Fruit fly (Drosophila melanogaster): Measurements from ENCODE around the gene CG34178.

Gene CG34178

DNA sequence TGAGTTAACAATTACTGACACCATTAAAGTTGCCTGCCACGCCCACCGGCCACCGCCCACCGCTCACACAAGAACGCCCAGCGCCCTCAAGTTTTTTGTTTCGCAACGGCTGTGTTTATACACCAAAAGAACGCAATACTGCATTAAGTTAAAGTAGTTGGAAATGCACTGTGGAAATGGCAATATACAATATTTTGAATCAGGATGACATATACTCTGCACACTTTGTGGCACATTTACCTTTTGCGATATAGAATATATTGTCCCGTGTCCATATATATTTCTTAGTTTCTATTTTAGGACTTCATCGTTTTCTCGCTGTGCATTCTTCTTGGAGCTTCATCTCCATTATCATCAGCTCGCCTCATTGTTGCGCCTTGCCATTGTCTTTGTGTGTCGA lies 17.6 kb upstream of the CG34178 start (continued):
- TF ChIP-seq CG16779 (tag; optimal IDR thresholded peaks at IDR 0.05): no peak
- peak; percentile 27 for TF ChIP-seq CG6808 (GFP tag; optimal IDR thresholded peaks at IDR 0.05)
- TF ChIP-seq Ets96B (tag; optimal IDR thresholded peaks at IDR 0.05): peak; percentile 62
- TF ChIP-seq dsx (GFP tag; optimal IDR thresholded peaks at IDR 0.05; ENCODE audit: poor library complexity, severe bottlenecking): peak; percentile 32
- TF ChIP-seq pdm3 (GFP tag; optimal IDR thresholded peaks at IDR 0.05): peak; percentile 48
- peak; percentile 36; the same call in 1 of the 2 replicates for TF ChIP-seq CG15336 (GFP tag; IDR thresholded peaks at IDR 0.05)
- no peak for TF ChIP-seq vri (GFP tag; optimal IDR thresholded peaks at IDR 0.05)
- TF ChIP-seq CG9139 (GFP tag; optimal IDR thresholded peaks at IDR 0.05): no peak
- peak; percentile 23 for TF ChIP-seq acj6 (GFP tag; optimal IDR thresholded peaks at IDR 0.05)
- 0 out of 3 replicates have a peak, but pooled peaks have one; percentile 24 for TF ChIP-seq CG8119 (GFP tag; IDR thresholded peaks at IDR 0.05)
- TF ChIP-seq Sox102F (GFP tag; optimal IDR thresholded peaks at IDR 0.05): peak; percentile 25
- peak; percentile 40 for TF ChIP-seq net (GFP tag; optimal IDR thresholded peaks at IDR 0.05)
- TF ChIP-seq fkh (GFP tag; optimal IDR thresholded peaks at IDR 0.05): no peak
- peak; percentile 13 for TF ChIP-seq Smox (GFP tag; optimal IDR thresholded peaks at IDR 0.05)
- TF ChIP-seq Hr4 (GFP tag; optimal IDR thresholded peaks at IDR 0.05): peak; percentile 47
- TF ChIP-seq fd85E (GFP tag; optimal IDR thresholded peaks at IDR 0.05): no peak
- peak; percentile 31 for TF ChIP-seq spab (GFP tag; optimal IDR thresholded peaks at IDR 0.05)
- TF ChIP-seq CG6854 (GFP tag; optimal IDR thresholded peaks at IDR 0.05): no peak
- no peak for TF ChIP-seq Gug (GFP tag; IDR thresholded peaks at IDR 0.05)
- TF ChIP-seq CG10669 (GFP tag; optimal IDR thresholded peaks at IDR 0.05): peak; percentile 48
- TF ChIP-seq CG6792 (GFP tag; optimal IDR thresholded peaks at IDR 0.05): peak; percentile 26
- TF ChIP-seq CG3919 (GFP tag; optimal IDR thresholded peaks at IDR 0.05): peak; percentile 53
- TF ChIP-seq CG6276 (GFP tag; optimal IDR thresholded peaks at IDR 0.05): peak; percentile 17
- TF ChIP-seq lz (GFP tag; optimal IDR thresholded peaks at IDR 0.05): peak; percentile 10
- TF ChIP-seq eg (GFP tag; IDR thresholded peaks at IDR 0.05): peak; percentile 45; the same call in 1 of the 3 replicates
- TF ChIP-seq CG11294 (GFP tag; IDR thresholded peaks at IDR 0.05): no peak
- TF ChIP-seq Eip75B (GFP tag; optimal IDR thresholded peaks at IDR 0.05): peak; percentile 53
- peak; percentile 50 for TF ChIP-seq CG32006 (GFP tag; optimal IDR thresholded peaks at IDR 0.05)
- peak; percentile 35 for TF ChIP-seq Hr39 (GFP tag; optimal IDR thresholded peaks at IDR 0.05)
- peak; percentile 43 for TF ChIP-seq Sox14 (GFP tag; optimal IDR thresholded peaks at IDR 0.05)
- TF ChIP-seq CG7368 (GFP tag; optimal IDR thresholded peaks at IDR 0.05): peak; percentile 33
- peak; percentile 49; the same call in 1 of the 3 replicates for TF ChIP-seq CG6163 (GFP tag; IDR thresholded peaks at IDR 0.05)
- TF ChIP-seq Eip78C (GFP tag): peak; percentile 79
- TF ChIP-seq Sox15 (GFP tag; optimal IDR thresholded peaks at IDR 0.05): peak; percentile 6
- no peak for TF ChIP-seq Blimp-1 (GFP tag; optimal IDR thresholded peaks at IDR 0.05)
- no peak for TF ChIP-seq Hr38 (GFP tag; optimal IDR thresholded peaks at IDR 0.05)
- TF ChIP-seq CG31627 (GFP tag; optimal IDR thresholded peaks at IDR 0.05): peak; percentile 11
- TF ChIP-seq topi (GFP tag; optimal IDR thresholded peaks at IDR 0.05): peak; percentile 26

DNA sequence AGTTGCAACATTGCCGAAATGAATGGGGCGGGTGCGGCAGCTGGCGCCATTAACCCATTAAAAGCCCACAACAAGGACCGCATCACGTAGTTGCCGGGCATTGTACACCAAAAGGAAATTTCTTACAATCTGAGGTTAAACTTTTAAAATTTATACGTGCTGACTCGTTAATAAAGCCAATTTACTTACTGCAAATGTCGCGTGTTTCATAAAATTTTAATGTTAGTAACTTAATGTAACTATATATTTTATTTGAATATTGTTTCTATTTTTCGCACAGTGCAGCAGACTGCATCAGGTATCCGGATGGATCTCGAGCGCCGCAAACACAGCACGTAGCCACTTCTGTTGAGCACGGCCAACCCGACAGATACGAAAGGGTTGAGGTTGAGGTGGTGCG lies 16.8 kb upstream of the CG34178 start:
- TF ChIP-seq topi (GFP tag; optimal IDR thresholded peaks at IDR 0.05) (peak; percentile 20), OdsH (GFP tag; optimal IDR thresholded peaks at IDR 0.05) (peak; percentile 33), CG6792 (GFP tag; optimal IDR thresholded peaks at IDR 0.05) (peak; percentile 20), CG34406 (GFP tag; optimal IDR thresholded peaks at IDR 0.05) (peak; percentile 4), CG9139 (GFP tag; optimal IDR thresholded peaks at IDR 0.05) (peak; percentile 20), ss (GFP tag; optimal IDR thresholded peaks at IDR 0.05) (peak; percentile 24 to 60), CG16779 (tag; optimal IDR thresholded peaks at IDR 0.05) (peak; percentile 19), net (GFP tag; optimal IDR thresholded peaks at IDR 0.05) (no peak), CG32006 (GFP tag; optimal IDR thresholded peaks at IDR 0.05) (peak; percentile 51), Gug (GFP tag; IDR thresholded peaks at IDR 0.05) (0 out of 2 replicates have a peak, but pooled peaks have one; percentile 21), Sox15 (GFP tag; optimal IDR thresholded peaks at IDR 0.05) (no peak), Eip75B (GFP tag; optimal IDR thresholded peaks at IDR 0.05) (peak; percentile 33), fd59A (GFP tag; optimal IDR thresholded peaks at IDR 0.05) (peak; percentile 10), CG31627 (GFP tag; optimal IDR thresholded peaks at IDR 0.05) (no peak), Hr4 (GFP tag; optimal IDR thresholded peaks at IDR 0.05) (peak; percentile 28), CG11294 (GFP tag; IDR thresholded peaks at IDR 0.05) (no peak), CG15336 (GFP tag; IDR thresholded peaks at IDR 0.05) (peak; percentile 51), Lpt (GFP tag; optimal IDR thresholded peaks at IDR 0.05) (no peak), Ets96B (tag; optimal IDR thresholded peaks at IDR 0.05) (peak; percentile 52), svp (GFP tag) (peak; percentile 66), Hr39 (GFP tag; optimal IDR thresholded peaks at IDR 0.05) (no peak), spab (GFP tag; optimal IDR thresholded peaks at IDR 0.05) (peak; percentile 34), fkh (GFP tag; optimal IDR thresholded peaks at IDR 0.05) (no peak), eg (GFP tag; IDR thresholded peaks at IDR 0.05) (peak; percentile 51; the same call in 2 of the 3 replicates), achi (GFP tag; optimal IDR thresholded peaks at IDR 0.05) (peak; percentile 40), salr (GFP tag; optimal IDR thresholded peaks at IDR 0.05) (no peak), Hr38 (GFP tag; optimal IDR thresholded peaks at IDR 0.05) (no peak), CG7368 (GFP tag; optimal IDR thresholded peaks at IDR 0.05) (no peak), pdm3 (GFP tag; optimal IDR thresholded peaks at IDR 0.05) (peak; percentile 31), Met (GFP tag; optimal IDR thresholded peaks at IDR 0.05) (peak; percentile 43), CG8632 (GFP tag; optimal IDR thresholded peaks at IDR 0.05) (peak; percentile 32)
